Worm (Caenorhabditis elegans): ENCODE results near the gene B0454.26.
"Not testable (repeated sequence)": the region's sequence is repeated elsewhere in the genome, so short reads cannot be mapped to it uniquely, and the experiment has no call there.

B0454.26 gene

ce11 chrII:3043358-3043757, 5.0 kb upstream of the B0454.26 start, which contains the start of gene B0454.8:
B0454.8 (minus strand) TSS chrII:3043458.
- no peak for TF ChIP-seq cog-1 (tag; optimal IDR thresholded peaks at IDR 0.05)
- no peak for TF ChIP-seq T22C8.4 (GFP tag; IDR thresholded peaks at IDR 0.05)
- TF ChIP-seq flt-1 (GFP tag; IDR thresholded peaks at IDR 0.05) = no peak

DNA sequence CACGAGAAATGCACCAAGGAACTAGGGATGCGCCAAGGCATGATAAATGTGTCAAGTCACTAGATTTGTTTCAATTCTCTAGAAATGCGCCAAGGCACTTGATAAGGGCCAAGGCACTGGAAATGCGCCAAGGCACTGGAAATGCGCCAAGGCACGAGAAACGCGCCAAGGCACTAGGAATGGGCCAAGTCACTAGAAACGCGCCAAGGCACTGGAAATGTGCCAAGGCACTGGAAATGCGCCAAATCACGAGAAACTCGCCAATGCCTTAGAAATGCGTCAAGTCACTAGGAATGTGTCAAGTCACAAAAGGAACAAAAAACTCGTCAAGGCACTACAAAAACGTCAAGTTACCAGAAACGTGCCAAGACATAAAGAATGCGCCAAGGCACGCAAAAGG, 2.0 kb downstream of the B0454.26 start:
- no peak for TF ChIP-seq ref-1 (GFP tag; conservative IDR thresholded peaks at IDR 0.05)
- TF ChIP-seq klf-2 (GFP tag; conservative IDR thresholded peaks at IDR 0.05) = no peak
- no peak for TF ChIP-seq flt-1 (GFP tag; IDR thresholded peaks at IDR 0.05)
- TF ChIP-seq ztf-29 (GFP tag; IDR thresholded peaks at IDR 0.05) = no peak
- no peak for TF ChIP-seq T22C8.4 (GFP tag; IDR thresholded peaks at IDR 0.05)
- TF ChIP-seq ztf-23 (GFP tag; IDR thresholded peaks at IDR 0.05) = no peak
- TF ChIP-seq cog-1 (tag; optimal IDR thresholded peaks at IDR 0.05) = no peak
- no peak for TF ChIP-seq med-1 (GFP tag; optimal IDR thresholded peaks at IDR 0.05; ENCODE audit: insufficient read depth)
- no peak for TF ChIP-seq tab-1 (GFP tag; IDR thresholded peaks at IDR 0.05)

- no peak for TF ChIP-seq tab-1 (GFP tag; IDR thresholded peaks at IDR 0.05)
- 0 out of 2 replicates have a peak, but pooled peaks have one; percentile 30 for TF ChIP-seq T22C8.4 (GFP tag; IDR thresholded peaks at IDR 0.05)
- no peak for TF ChIP-seq ref-1 (GFP tag; conservative IDR thresholded peaks at IDR 0.05)
- TF ChIP-seq ztf-29 (GFP tag; IDR thresholded peaks at IDR 0.05) = no peak
- TF ChIP-seq med-1 (GFP tag; optimal IDR thresholded peaks at IDR 0.05; ENCODE audit: insufficient read depth) = no peak
- TF ChIP-seq flt-1 (GFP tag; IDR thresholded peaks at IDR 0.05) = no peak
- TF ChIP-seq klf-2 (GFP tag; conservative IDR thresholded peaks at IDR 0.05) = no peak
These were observed 3.4 kb downstream of the B0454.26 start for ce11 chrII:3034914-3035313.

DNA sequence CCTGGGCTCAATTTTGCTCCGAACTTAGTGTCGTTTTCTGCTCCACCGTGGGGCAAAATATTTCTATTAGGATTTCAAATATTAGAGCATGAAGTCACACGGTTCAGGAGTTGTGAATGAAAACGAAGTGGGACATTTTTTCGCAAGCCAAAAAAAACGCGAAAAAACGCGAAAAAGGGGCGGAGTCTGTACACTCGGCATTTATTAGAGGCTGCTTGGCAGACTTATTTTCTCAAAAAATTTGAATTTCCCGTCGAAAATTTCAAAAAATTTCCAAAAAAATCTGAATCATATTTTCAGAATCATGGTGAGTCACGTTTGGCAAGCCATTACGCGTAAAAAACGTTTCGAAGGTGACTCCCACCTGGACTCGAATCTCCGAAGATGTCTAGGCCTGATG, 5.9 kb downstream of the B0454.26 start, which contains the start of gene B0454.6:
B0454.6 (plus strand) TSS at position 301 of the 400 bp plus-strand sequence.
- TF ChIP-seq klf-2 (GFP tag; conservative IDR thresholded peaks at IDR 0.05); ref-1 (GFP tag; conservative IDR thresholded peaks at IDR 0.05); cog-1 (tag; optimal IDR thresholded peaks at IDR 0.05): not testable (repeated sequence)

- TF ChIP-seq ztf-23 (GFP tag; IDR thresholded peaks at IDR 0.05) = no peak
- TF ChIP-seq klf-2 (GFP tag; conservative IDR thresholded peaks at IDR 0.05) = no peak
- TF ChIP-seq med-1 (GFP tag; optimal IDR thresholded peaks at IDR 0.05; ENCODE audit: insufficient read depth) = no peak
- TF ChIP-seq T22C8.4 (GFP tag; IDR thresholded peaks at IDR 0.05) = no peak
- no peak for TF ChIP-seq tab-1 (GFP tag; IDR thresholded peaks at IDR 0.05)
- no peak for TF ChIP-seq ref-1 (GFP tag; conservative IDR thresholded peaks at IDR 0.05)
- no peak for TF ChIP-seq ztf-29 (GFP tag; IDR thresholded peaks at IDR 0.05)
- TF ChIP-seq cog-1 (tag; optimal IDR thresholded peaks at IDR 0.05) = no peak
- no peak for TF ChIP-seq flt-1 (GFP tag; IDR thresholded peaks at IDR 0.05)
These were observed 7.9 kb downstream of the B0454.26 start for ce11 chrII:3030416-3030815.

DNA sequence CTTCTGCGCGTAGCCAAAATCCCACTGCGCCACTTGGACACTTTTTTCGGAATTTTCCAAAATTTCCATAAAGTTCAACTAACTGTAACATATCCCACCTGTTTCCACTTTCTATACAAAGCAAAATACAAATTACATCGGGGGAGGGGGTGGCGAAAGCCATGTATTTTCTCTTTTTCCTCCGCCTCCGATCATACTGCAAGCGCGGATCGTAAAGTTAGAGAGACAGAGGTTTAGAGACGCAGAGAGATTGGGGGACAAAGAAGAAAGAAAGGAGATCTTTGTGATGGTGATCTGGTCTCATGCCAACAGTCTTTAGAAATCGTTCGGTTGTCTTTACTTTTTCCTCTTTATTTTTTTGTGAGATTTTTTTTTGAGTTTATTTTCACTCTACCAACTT, 10.1 kb downstream of the B0454.26 start:
- TF ChIP-seq cog-1 (tag; optimal IDR thresholded peaks at IDR 0.05) (no peak), tab-1 (GFP tag; IDR thresholded peaks at IDR 0.05) (no peak), ztf-29 (GFP tag; IDR thresholded peaks at IDR 0.05) (no peak), flt-1 (GFP tag; IDR thresholded peaks at IDR 0.05) (no peak), ref-1 (GFP tag; conservative IDR thresholded peaks at IDR 0.05) (no peak), T22C8.4 (GFP tag; IDR thresholded peaks at IDR 0.05) (no peak), klf-2 (GFP tag; conservative IDR thresholded peaks at IDR 0.05) (no peak), med-1 (GFP tag; optimal IDR thresholded peaks at IDR 0.05; ENCODE audit: insufficient read depth) (no peak), ztf-23 (GFP tag; IDR thresholded peaks at IDR 0.05) (no peak)

DNA sequence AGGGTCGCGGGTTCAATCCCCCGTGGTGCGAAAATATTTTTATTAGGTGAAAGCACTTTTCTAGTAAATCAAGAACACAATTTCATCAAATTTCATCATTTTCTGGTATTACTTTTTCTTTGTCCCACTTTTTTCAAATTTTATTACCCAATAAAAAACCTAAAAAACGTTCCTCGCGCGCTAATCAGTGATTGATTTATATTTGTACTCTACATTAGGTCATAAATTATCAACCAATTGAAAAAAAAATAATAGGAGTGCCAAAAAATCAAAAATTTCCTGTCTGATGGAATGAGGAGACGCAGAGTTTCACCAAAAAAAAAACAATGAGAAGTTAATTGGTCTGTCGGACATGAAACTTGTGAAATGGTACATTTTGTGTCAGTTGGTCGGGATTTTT, 13.7 kb downstream of the B0454.26 start:
- TF ChIP-seq tab-1 (GFP tag; IDR thresholded peaks at IDR 0.05) (no peak), T22C8.4 (GFP tag; IDR thresholded peaks at IDR 0.05) (no peak), klf-2 (GFP tag; conservative IDR thresholded peaks at IDR 0.05) (no peak), ztf-23 (GFP tag; IDR thresholded peaks at IDR 0.05) (no peak), med-1 (GFP tag; optimal IDR thresholded peaks at IDR 0.05; ENCODE audit: insufficient read depth) (no peak), flt-1 (GFP tag; IDR thresholded peaks at IDR 0.05) (no peak)

DNA sequence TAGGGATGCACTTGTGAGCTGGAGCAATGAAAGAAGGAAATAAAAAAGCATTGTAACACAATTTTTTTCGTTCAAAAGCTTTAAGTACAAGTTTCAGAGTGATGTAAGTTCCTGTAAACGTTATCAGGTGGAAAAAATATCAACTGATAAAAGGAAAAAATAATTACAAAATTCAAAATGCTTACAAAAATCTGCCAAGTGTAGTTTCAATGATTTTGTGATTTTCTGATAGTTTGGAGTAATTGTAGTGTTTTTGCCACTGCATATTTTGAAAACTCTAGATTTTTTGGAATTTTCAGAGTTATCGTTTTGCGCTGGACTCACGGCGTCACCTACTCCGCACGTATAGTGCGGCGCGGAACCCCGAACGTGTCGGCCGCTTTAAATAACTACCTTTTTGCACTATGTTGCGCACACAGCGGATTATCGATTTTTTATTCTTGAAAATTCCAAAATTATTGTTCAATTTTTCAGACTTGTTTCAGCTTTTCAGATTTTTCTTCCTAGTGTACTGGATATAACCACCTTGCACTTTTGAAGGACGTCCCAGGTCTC, 14.9 kb downstream of the B0454.26 start, which contains the start of gene clec-2:
clec-2 (minus strand) TSS at position 51 of the 555 bp plus-strand sequence.
- TF ChIP-seq T22C8.4 (GFP tag; IDR thresholded peaks at IDR 0.05) = no peak
- no peak for TF ChIP-seq med-1 (GFP tag; optimal IDR thresholded peaks at IDR 0.05; ENCODE audit: insufficient read depth)
- TF ChIP-seq ztf-29 (GFP tag; IDR thresholded peaks at IDR 0.05) = no peak
- no peak for TF ChIP-seq ref-1 (GFP tag; conservative IDR thresholded peaks at IDR 0.05)

DNA sequence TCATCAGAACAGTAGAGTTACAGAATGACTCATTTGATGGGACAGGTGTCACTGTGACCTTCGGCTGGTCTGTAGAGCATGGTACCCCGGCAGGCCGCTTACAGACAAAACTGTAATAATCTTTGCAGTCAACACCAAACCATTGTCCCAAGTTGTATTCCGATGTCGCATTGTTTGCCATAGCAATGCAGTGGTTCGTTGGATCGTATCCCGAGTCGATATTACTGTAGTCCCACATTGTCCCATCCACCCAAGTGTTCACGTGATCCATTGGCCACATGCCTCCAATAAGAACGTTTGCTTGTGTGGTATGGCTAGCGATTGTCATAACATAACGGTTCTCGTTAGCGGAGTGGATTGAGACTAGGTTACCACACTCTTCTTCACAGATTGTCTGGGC, 17.5 kb downstream of the B0454.26 start:
- no peak for TF ChIP-seq cog-1 (tag; optimal IDR thresholded peaks at IDR 0.05)
- no peak for TF ChIP-seq ref-1 (GFP tag; conservative IDR thresholded peaks at IDR 0.05)
- TF ChIP-seq ztf-29 (GFP tag; IDR thresholded peaks at IDR 0.05) = no peak
- TF ChIP-seq ztf-23 (GFP tag; IDR thresholded peaks at IDR 0.05) = no peak
- TF ChIP-seq flt-1 (GFP tag; IDR thresholded peaks at IDR 0.05) = no peak
- no peak for TF ChIP-seq klf-2 (GFP tag; conservative IDR thresholded peaks at IDR 0.05)
- no peak for TF ChIP-seq med-1 (GFP tag; optimal IDR thresholded peaks at IDR 0.05; ENCODE audit: insufficient read depth)
- no peak for TF ChIP-seq tab-1 (GFP tag; IDR thresholded peaks at IDR 0.05)
- TF ChIP-seq T22C8.4 (GFP tag; IDR thresholded peaks at IDR 0.05) = no peak

- TF ChIP-seq ztf-23 (GFP tag; IDR thresholded peaks at IDR 0.05) = no peak
- TF ChIP-seq tab-1 (GFP tag; IDR thresholded peaks at IDR 0.05) = no peak
- no peak for TF ChIP-seq klf-2 (GFP tag; conservative IDR thresholded peaks at IDR 0.05)
- TF ChIP-seq flt-1 (GFP tag; IDR thresholded peaks at IDR 0.05) = no peak
- TF ChIP-seq cog-1 (tag; optimal IDR thresholded peaks at IDR 0.05) = no peak
- no peak for TF ChIP-seq ztf-29 (GFP tag; IDR thresholded peaks at IDR 0.05)
- TF ChIP-seq med-1 (GFP tag; optimal IDR thresholded peaks at IDR 0.05; ENCODE audit: insufficient read depth) = no peak
- no peak for TF ChIP-seq ref-1 (GFP tag; conservative IDR thresholded peaks at IDR 0.05)
- TF ChIP-seq T22C8.4 (GFP tag; IDR thresholded peaks at IDR 0.05) = no peak
These were observed 18.5 kb downstream of the B0454.26 start, which contains the start of gene clec-3 for ce11 chrII:3019807-3020206. clec-3 (minus strand) TSS chrII:3019907.
